Fruit fly (Drosophila melanogaster) whole organism, embryonic: Measurements from ENCODE around the gene CG32137.

Experiments
- Elba2 ChIP-seq: fragments of 200-800 bp; sonication (Bioruptor generic); optimal IDR thresholded peaks from 3 replicates; lab custom pipeline; 2016; ENCODE audit warnings: missing biosample characterization, missing genetic modification characterization
- Gug ChIP-seq: fragments of 200-800 bp; sonication (Bioruptor generic); IDR thresholded peaks from 4 replicates; pipeline ENCODE4 v1.3.6; 2022; ENCODE audit warnings: missing biosample characterization, missing genetic modification characterization
- Mrtf ChIP-seq: fragments of 200-800 bp; sonication (Bioruptor generic); IDR thresholded peaks from 3 replicates; pipeline ENCODE4 v1.3.6; 2022; ENCODE audit warnings: missing biosample characterization, missing genetic modification characterization
- dimm ChIP-seq: fragments of 200-800 bp; sonication (Bioruptor generic); IDR thresholded peaks from 2 replicates; pipeline ENCODE4 v1.3.6; 2022; ENCODE audit warnings: missing biosample characterization, missing genetic modification characterization
- dmrt11E ChIP-seq: fragments of 200-800 bp; sonication (Bioruptor generic); optimal IDR thresholded peaks from 3 replicates; lab custom pipeline; 2018; ENCODE audit warnings: missing biosample characterization, mild to moderate bottlenecking, missing genetic modification characterization, moderate library complexity
- ems ChIP-seq: fragments of 200-800 bp; sonication (Bioruptor generic); optimal IDR thresholded peaks from 3 replicates; lab custom pipeline; 2016; ENCODE audit warnings: missing biosample characterization, missing genetic modification characterization
- gce ChIP-seq: fragments of 200-800 bp; sonication (Bioruptor generic); IDR thresholded peaks from 3 replicates; pipeline ENCODE4 v1.3.6; 2022; ENCODE audit warnings: missing biosample characterization, missing genetic modification characterization
- pan ChIP-seq, 4 experiments: fragments of >200 bp in 3 of 4; fragments of 200-800 bp in 1 of 4; sonication (Bioruptor generic) in 1 of 4; optimal IDR thresholded peaks in 3 of 4; IDR thresholded peaks in 1 of 4; 2 replicates each; pipeline versions ENCODE4 v1.3.6 to Lab custom; 2017 to 2022; ENCODE audit warnings: missing biosample characterization in 2 of 4, missing genetic modification characterization in 2 of 4, mixed read lengths in 1 of 4
- phol ChIP-seq: fragments of 200-800 bp; sonication (Bioruptor generic); optimal IDR thresholded peaks from 3 replicates; lab custom pipeline; 2018; ENCODE audit warnings: missing biosample characterization, mild to moderate bottlenecking, missing genetic modification characterization, moderate library complexity
- slbo ChIP-seq: fragments of 200-800 bp; sonication (Bioruptor generic); IDR thresholded peaks from 2 replicates; pipeline ENCODE4 v1.3.6; 2022; ENCODE audit warnings: missing biosample characterization, missing genetic modification characterization

DNA sequence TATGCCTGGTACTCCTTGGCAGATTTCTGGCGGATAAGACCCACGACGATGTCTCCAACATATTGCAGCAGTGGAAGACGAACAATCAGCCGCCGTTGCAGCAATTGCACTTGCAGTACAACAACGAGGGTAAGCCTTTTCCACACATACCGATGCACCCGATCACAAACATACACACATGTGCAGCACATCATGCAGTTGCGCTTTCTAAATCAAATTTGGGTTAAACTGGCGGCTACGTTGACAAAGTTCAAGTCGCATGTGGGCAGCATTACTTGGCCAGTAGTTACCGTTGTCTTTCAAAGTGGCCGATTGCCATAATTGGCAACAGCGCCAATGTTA, 26.4 kb downstream of the CG32137 start:
- TF ChIP-seq ems (no peak), dimm (no peak), gce (GFP tag; lab: Robert Waterston, UW) (no peak), pan (optimal IDR thresholded peaks at IDR 0.05; lab: Kevin White, UChicago) (no peak), pan (GFP tag; optimal IDR thresholded peaks at IDR 0.05 in 1 of 2, IDR thresholded peaks at IDR 0.05 in 1 of 2) (no peak), dmrt11E (tag; lab: Kevin White, UChicago) (no peak), slbo (no peak), Elba2 (GFP tag; lab: Kevin White, UChicago) (no peak), Mrtf (GFP tag; lab: Robert Waterston, UW) (no peak), phol (tag; lab: Kevin White, UChicago) (no peak), Gug (GFP tag; lab: Robert Waterston, UW) (no peak)
